Fruit fly (Drosophila melanogaster) whole organism, embryonic: ENCODE measurements around the gene CG2182.

Experiments
- B-H1 ChIP-seq: fragments of 200-800 bp; sonication (Bioruptor generic); IDR thresholded peaks from 3 replicates; pipeline ENCODE4 v1.3.6; 2022; ENCODE audit warnings: missing biosample characterization, missing genetic modification characterization
- Bdp1 ChIP-seq: fragments of 200-800 bp; sonication (Bioruptor generic); optimal IDR thresholded peaks from 3 replicates; lab custom pipeline; 2016; ENCODE audit warnings: missing biosample characterization, missing genetic modification characterization
- CG1024 ChIP-seq: fragments of 200-800 bp; sonication (Bioruptor generic); IDR thresholded peaks from 2 replicates; pipeline ENCODE4 v1.3.6; 2022; ENCODE audit warnings: missing biosample characterization, missing genetic modification characterization
- CG10431 ChIP-seq: fragments of 200-800 bp; sonication (Bioruptor generic); optimal IDR thresholded peaks from 3 replicates; lab custom pipeline; 2018; ENCODE audit warnings: missing biosample characterization, mild to moderate bottlenecking, missing genetic modification characterization
- CG11560 ChIP-seq: fragments of 200-800 bp; sonication (Bioruptor generic); IDR thresholded peaks from 3 replicates; pipeline ENCODE4 v1.3.6; 2022; ENCODE audit warnings: missing biosample characterization, missing genetic modification characterization
- CG12155 ChIP-seq: fragments of 200-800 bp; sonication (Bioruptor generic); optimal IDR thresholded peaks from 3 replicates; lab custom pipeline; 2016; ENCODE audit warnings: missing biosample characterization, missing genetic modification characterization
- CG12391 ChIP-seq: fragments of 200-800 bp; sonication (Bioruptor generic); optimal IDR thresholded peaks from 3 replicates; lab custom pipeline; 2018; ENCODE audit warnings: missing biosample characterization, mild to moderate bottlenecking, missing genetic modification characterization, moderate library complexity
- CG14710 ChIP-seq: fragments of 200-800 bp; sonication (Bioruptor generic); optimal IDR thresholded peaks from 3 replicates; lab custom pipeline; 2019; ENCODE audit warnings: missing biosample characterization, mild to moderate bottlenecking, missing genetic modification characterization, moderate library complexity
- CG15479 ChIP-seq: fragments of 200-800 bp; sonication (Bioruptor generic); optimal IDR thresholded peaks from 3 replicates; lab custom pipeline; 2019; ENCODE audit warnings: missing biosample characterization, mild to moderate bottlenecking, missing genetic modification characterization, moderate library complexity
- CG17186 ChIP-seq: fragments of 200-800 bp; sonication (Bioruptor generic); optimal IDR thresholded peaks from 3 replicates; lab custom pipeline; 2017; ENCODE audit warnings: missing biosample characterization, missing genetic modification reagents, missing genetic modification characterization
- CG17385 ChIP-seq: fragments of 200-800 bp; sonication (Bioruptor generic); optimal IDR thresholded peaks from 3 replicates; lab custom pipeline; 2018; ENCODE audit warnings: missing biosample characterization, mild to moderate bottlenecking, missing genetic modification characterization
- CG17612 ChIP-seq: fragments of 200-800 bp; sonication (Bioruptor generic); IDR thresholded peaks from 2 replicates; pipeline ENCODE4 v1.3.6; 2022; ENCODE audit warnings: missing biosample characterization, missing genetic modification characterization
- CG17912 ChIP-seq: fragments of 200-800 bp; sonication (Bioruptor generic); optimal IDR thresholded peaks from 2 replicates; lab custom pipeline; 2018; ENCODE audit warnings: missing biosample characterization, mild to moderate bottlenecking, missing genetic modification characterization
- CG2116 ChIP-seq: fragments of 200-800 bp; sonication (Bioruptor generic); optimal IDR thresholded peaks from 3 replicates; lab custom pipeline; 2018; ENCODE audit warnings: missing biosample characterization, mild to moderate bottlenecking, missing genetic modification characterization
- CG2712 ChIP-seq: fragments of 200-800 bp; optimal IDR thresholded peaks from 3 replicates; lab custom pipeline; 2019; ENCODE audit warnings: missing biosample characterization, mild to moderate bottlenecking, missing genetic modification characterization, moderate library complexity
- CG6683 ChIP-seq: fragments of 200-800 bp; sonication (Bioruptor generic); optimal IDR thresholded peaks from 2 replicates; lab custom pipeline; 2017; ENCODE audit warnings: missing biosample characterization, mild to moderate bottlenecking, missing genetic modification characterization, missing genetic modification reagents
- CG6854 ChIP-seq: fragments of 200-800 bp; sonication (Bioruptor generic); optimal IDR thresholded peaks from 3 replicates; lab custom pipeline; 2017; ENCODE audit warnings: missing biosample characterization, mild to moderate bottlenecking, missing genetic modification characterization
- CG7987 ChIP-seq: fragments of 200-800 bp; sonication (Bioruptor generic); optimal IDR thresholded peaks from 2 replicates; lab custom pipeline; 2018; ENCODE audit warnings: missing biosample characterization, mild to moderate bottlenecking, missing genetic modification characterization, moderate library complexity
- CG9609 ChIP-seq: fragments of 200-800 bp; sonication (Bioruptor generic); optimal IDR thresholded peaks from 3 replicates; lab custom pipeline; 2016; ENCODE audit warnings: missing biosample characterization, missing genetic modification characterization
- CG9932 ChIP-seq: fragments of 200-800 bp; sonication (Bioruptor generic); IDR thresholded peaks from 2 replicates; pipeline ENCODE4 v1.3.6; 2022; ENCODE audit warnings: missing biosample characterization, missing genetic modification characterization
- Camta ChIP-seq: fragments of 200-800 bp; sonication (Bioruptor generic); optimal IDR thresholded peaks from 2 replicates; lab custom pipeline; 2016; ENCODE audit warnings: missing biosample characterization, missing genetic modification characterization
- CrebB ChIP-seq: fragments of 200-800 bp; sonication (Bioruptor generic); optimal IDR thresholded peaks from 3 replicates; lab custom pipeline; 2018; ENCODE audit warnings: missing biosample characterization, mild to moderate bottlenecking, missing genetic modification characterization
- D ChIP-seq, 2 experiments: fragments of 200-800 bp in 1 of 2; fragments of >200 bp in 1 of 2; sonication (Bioruptor generic) in 1 of 2; optimal IDR thresholded peaks; 2 replicates in 1 of 2; 3 replicates in 1 of 2; lab custom pipeline; 2017; ENCODE audit warnings: mild to moderate bottlenecking in 1 of 2, missing biosample characterization in 1 of 2, missing genetic modification characterization in 1 of 2, missing genetic modification reagents in 1 of 2
- D19A ChIP-seq: fragments of 200-800 bp; optimal IDR thresholded peaks from 3 replicates; lab custom pipeline; 2019; ENCODE audit warnings: missing biosample characterization, mild to moderate bottlenecking, missing genetic modification characterization, moderate library complexity
- E2f1 ChIP-seq: fragments of 200-800 bp; sonication (Bioruptor generic); IDR thresholded peaks from 2 replicates; pipeline ENCODE4 v1.3.6; 2022; ENCODE audit warnings: missing biosample characterization, missing genetic modification characterization
- Eip74EF ChIP-seq, 2 experiments: fragments of 200-800 bp in 1 of 2; fragments of >200 bp in 1 of 2; sonication (Bioruptor generic) in 1 of 2; optimal IDR thresholded peaks; 2 replicates each; lab custom pipeline; 2017 to 2019; ENCODE audit warnings: missing biosample characterization in 2 of 2, missing genetic modification characterization in 2 of 2, mild to moderate bottlenecking in 1 of 2, moderate library complexity in 1 of 2
- GATAe ChIP-seq: fragments of 200-800 bp; sonication (Bioruptor generic); conservative IDR thresholded peaks from 2 replicates; pipeline ENCODE4 v1.3.6; 2022; ENCODE audit warnings: missing biosample characterization, missing genetic modification characterization
- HLHmδ ChIP-seq: fragments of 200-800 bp; sonication (Bioruptor generic); optimal IDR thresholded peaks from 2 replicates; lab custom pipeline; 2018; ENCODE audit warnings: missing biosample characterization, mild to moderate bottlenecking, missing genetic modification characterization, moderate library complexity
- Hr78 ChIP-seq, 2 experiments: fragments of 200-800 bp in 1 of 2; fragments of >200 bp in 1 of 2; sonication (Bioruptor generic) in 1 of 2; optimal IDR thresholded peaks; 2 replicates each; lab custom pipeline; 2017 to 2019; ENCODE audit warnings: missing biosample characterization in 2 of 2, missing genetic modification characterization in 2 of 2, mild to moderate bottlenecking in 1 of 2, moderate library complexity in 1 of 2
- Hsf ChIP-seq: fragments of 200-800 bp; sonication (Bioruptor generic); optimal IDR thresholded peaks from 3 replicates; lab custom pipeline; 2016; ENCODE audit warnings: missing biosample characterization, missing genetic modification characterization
- Rfx ChIP-seq: fragments of 200-800 bp; sonication (Bioruptor generic); IDR thresholded peaks from 2 replicates; pipeline ENCODE4 v1.3.6; 2022; ENCODE audit warnings: missing biosample characterization, missing genetic modification characterization
- Trl ChIP-seq, 3 experiments: fragments of >200 bp in 2 of 3; fragments of 200-800 bp in 1 of 3; sonication (Bioruptor generic) in 1 of 3; optimal IDR thresholded peaks; 2 replicates in 1 of 3; 3 replicates in 2 of 3; lab custom pipeline; 2016 to 2017; ENCODE audit warnings: missing biosample characterization in 1 of 3, missing genetic modification characterization in 1 of 3
- Usf ChIP-seq: fragments of 200-800 bp; sonication (Bioruptor generic); optimal IDR thresholded peaks from 2 replicates; lab custom pipeline; 2017; ENCODE audit warnings: missing genotype, missing biosample characterization, missing genetic modification characterization
- abd-A ChIP-seq: fragments of 200-800 bp; sonication (Bioruptor generic); optimal IDR thresholded peaks from 3 replicates; lab custom pipeline; 2019; ENCODE audit warnings: missing biosample characterization, mild to moderate bottlenecking, missing genetic modification characterization, moderate library complexity
- bigmax ChIP-seq: fragments of 200-800 bp; sonication (Bioruptor generic); optimal IDR thresholded peaks from 2 replicates; lab custom pipeline; 2018; ENCODE audit warnings: missing biosample characterization, mild to moderate bottlenecking, missing genetic modification characterization
- cas ChIP-seq: fragments of 200-800 bp; sonication (Bioruptor generic); IDR thresholded peaks from 2 replicates; pipeline ENCODE4 v1.3.6; 2022; ENCODE audit warnings: missing biosample characterization, missing genetic modification characterization
- lmd ChIP-seq: fragments of 200-800 bp; sonication (Bioruptor generic); IDR thresholded peaks from 2 replicates; pipeline ENCODE4 v1.3.6; 2022; ENCODE audit warnings: missing biosample characterization, missing genetic modification characterization
- lola ChIP-seq, 3 experiments: fragments of >200 bp in 2 of 3; fragments of 200-800 bp in 1 of 3; sonication (Bioruptor generic) in 1 of 3; optimal IDR thresholded peaks; 2 replicates each; lab custom pipeline; 2017 to 2019; ENCODE audit warnings: missing biosample characterization in 3 of 3, missing genetic modification characterization in 3 of 3, mild to moderate bottlenecking in 1 of 3, moderate library complexity in 1 of 3
- oc ChIP-seq: fragments of 200-800 bp; sonication (Bioruptor generic); optimal IDR thresholded peaks from 2 replicates; lab custom pipeline; 2018; ENCODE audit warnings: missing biosample characterization, mild to moderate bottlenecking, missing genetic modification characterization, moderate library complexity
- pho ChIP-seq: fragments of 200-800 bp; sonication (Bioruptor generic); optimal IDR thresholded peaks from 2 replicates; lab custom pipeline; 2016; ENCODE audit warnings: missing biosample characterization, missing genetic modification characterization
- pnt ChIP-seq: fragments of 200-800 bp; sonication (Bioruptor generic); optimal IDR thresholded peaks from 3 replicates; lab custom pipeline; 2016; ENCODE audit warnings: missing biosample characterization, missing genetic modification characterization
- ranshi ChIP-seq: fragments of 200-800 bp; sonication (Bioruptor generic); IDR thresholded peaks from 2 replicates; pipeline ENCODE4 v1.3.6; 2022; ENCODE audit warnings: missing biosample characterization, missing genetic modification characterization
- rib ChIP-seq: fragments of 200-800 bp; sonication (Bioruptor generic); IDR thresholded peaks from 2 replicates; pipeline ENCODE4 v1.3.6; 2022; ENCODE audit warnings: missing biosample characterization, missing genetic modification characterization
- schlank ChIP-seq: fragments of 200-800 bp; sonication (Bioruptor generic); optimal IDR thresholded peaks from 2 replicates; lab custom pipeline; 2018; ENCODE audit warnings: missing biosample characterization, mild to moderate bottlenecking, missing genetic modification characterization
- shn ChIP-seq: fragments of 200-800 bp; sonication (Bioruptor generic); optimal IDR thresholded peaks from 3 replicates; lab custom pipeline; 2016; ENCODE audit warnings: missing biosample characterization, missing genetic modification characterization
- sna ChIP-seq: fragments of 200-800 bp; sonication (Bioruptor generic); IDR thresholded peaks from 2 replicates; pipeline ENCODE4 v1.3.6; 2022; ENCODE audit warnings: missing biosample characterization, missing genetic modification characterization; ENCODE audit not compliant: partially characterized antibody
- so ChIP-seq: fragments of 200-800 bp; sonication (Bioruptor generic); IDR thresholded peaks from 3 replicates; pipeline ENCODE4 v1.3.6; 2022; ENCODE audit warnings: missing biosample characterization, missing genetic modification characterization
- sr ChIP-seq: fragments of 200-800 bp; sonication (Bioruptor generic); IDR thresholded peaks from 3 replicates; pipeline ENCODE4 v1.3.6; 2022; ENCODE audit warnings: missing biosample characterization, missing genetic modification characterization

CG2182 gene

DNA sequence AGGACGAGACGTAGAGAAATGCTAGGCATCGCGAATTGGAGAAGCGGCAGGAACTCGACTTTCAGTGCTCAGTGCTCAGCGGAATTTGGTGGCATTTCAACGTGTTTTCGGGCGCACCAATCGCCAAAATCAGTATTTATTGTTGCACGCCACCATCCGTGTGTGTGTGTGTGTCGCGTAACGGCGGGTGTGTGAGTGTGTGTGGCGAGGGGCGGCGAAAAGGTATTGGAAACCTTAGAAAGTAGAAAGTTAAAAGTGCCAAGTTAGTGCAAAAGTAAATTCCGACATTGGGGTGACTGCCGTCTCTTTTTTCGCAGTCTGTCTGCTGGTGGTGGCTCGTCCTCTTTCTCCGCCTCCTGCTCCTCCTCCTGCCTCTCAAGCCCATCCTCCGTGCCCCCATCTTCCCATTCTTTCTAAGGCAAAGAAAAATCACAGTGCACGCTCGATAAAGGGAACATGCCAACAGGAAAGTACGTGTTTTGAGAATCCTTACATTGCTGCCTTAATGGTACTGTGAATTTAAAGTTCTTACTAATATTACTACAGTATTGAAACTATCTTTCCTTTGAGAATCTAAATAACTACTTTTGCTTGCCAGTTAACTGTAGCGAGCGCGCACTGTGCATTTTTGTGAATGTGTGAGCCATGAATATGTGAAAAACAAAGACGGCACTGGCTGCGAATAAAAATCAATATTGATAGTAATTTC is 26.5 kb upstream of the CG2182 start (continued):
- TF ChIP-seq D (optimal IDR thresholded peaks at IDR 0.05; lab: Kevin White, UChicago) (peak; percentile 7), D (GFP tag; optimal IDR thresholded peaks at IDR 0.05; lab: Kevin White, UChicago) (peak; percentile 33), CG9609 (peak; percentile 38), B-H1 (GFP tag; lab: Robert Waterston, UW) (peak; percentile 15; the same call in 2 of the 3 replicates), CrebB (tag; lab: Kevin White, UChicago) (no peak), lola (GFP tag; optimal IDR thresholded peaks at IDR 0.05; lab: Kevin White, UChicago) (peak in 1 of 3 experiments; percentile 8), abd-A (tag; lab: Kevin White, UChicago) (no peak), CG2116 (no peak), pho (GFP tag; lab: Kevin White, UChicago) (peak; percentile 21), CG17385 (GFP tag; lab: Kevin White, UChicago) (peak; percentile 25), GATAe (no peak), CG17612 (no peak), CG10431 (no peak), so (0 out of 3 replicates have a peak, but pooled peaks have one; percentile 30), CG2712 (tag; lab: Kevin White, UChicago) (peak; percentile 61), Hr78 (GFP tag; optimal IDR thresholded peaks at IDR 0.05; lab: Kevin White, UChicago) (no peak), CG17186 (GFP tag; lab: Kevin White, UChicago) (no peak), rib (GFP tag; lab: Robert Waterston, UW) (no peak), Hsf (GFP tag; lab: Kevin White, UChicago) (peak; percentile 55), oc (tag; lab: Kevin White, UChicago) (no peak), ranshi (GFP tag; lab: Robert Waterston, UW) (no peak), CG17912 (GFP tag; lab: Kevin White, UChicago) (no peak), pnt (GFP tag; lab: Kevin White, UChicago) (no peak), D19A (tag; lab: Kevin White, UChicago) (peak; percentile 43), cas (GFP tag; lab: Robert Waterston, UW) (no peak), shn (GFP tag; lab: Kevin White, UChicago) (no peak), sr (no peak), Rfx (GFP tag; lab: Robert Waterston, UW) (peak; percentile 49; the same call in 1 of the 2 replicates), Eip74EF (GFP tag; optimal IDR thresholded peaks at IDR 0.05; lab: Kevin White, UChicago) (no peak), Trl (optimal IDR thresholded peaks at IDR 0.05; lab: Kevin White, UChicago) (no peak), Trl (GFP tag; optimal IDR thresholded peaks at IDR 0.05; lab: Kevin White, UChicago) (no peak), schlank (tag; lab: Kevin White, UChicago) (no peak), lmd (GFP tag; lab: Robert Waterston, UW) (peak; percentile 61), CG1024 (GFP tag; lab: Robert Waterston, UW) (peak; percentile 20; the same call in 1 of the 2 replicates), CG6854 (GFP tag; lab: Kevin White, UChicago) (no peak), sna (GFP tag; lab: Robert Waterston, UW) (no peak), CG12155 (no peak), CG11560 (tag; lab: Robert Waterston, UW) (0 out of 3 replicates have a peak, but pooled peaks have one; percentile 29), CG12391 (peak; percentile 38), Bdp1 (GFP tag; lab: Kevin White, UChicago) (no peak), CG15479 (GFP tag; lab: Kevin White, UChicago) (no peak), CG6683 (GFP tag; lab: Kevin White, UChicago) (peak; percentile 5), Camta (no peak), E2f1 (GFP tag; lab: Robert Waterston, UW) (peak; percentile 40; the same call in 1 of the 2 replicates), HLHmδ (no peak), CG14710 (tag; lab: Kevin White, UChicago) (no peak), CG7987 (GFP tag; lab: Kevin White, UChicago) (no peak), Usf (GFP tag; lab: Kevin White, UChicago) (no peak), CG9932 (GFP tag; lab: Robert Waterston, UW) (peak; percentile 27; the same call in 1 of the 2 replicates), bigmax (GFP tag; lab: Kevin White, UChicago) (no peak)
